Fruit fly (Drosophila melanogaster) whole organism: Measurements from ENCODE around the gene CG1662.

Experiments used
- CG8478 ChIP-seq: fragments of >200 bp; optimal IDR thresholded peaks from 2 replicates; lab custom pipeline; 2018; ENCODE audit warnings: inconsistent platforms
- Dll ChIP-seq: fragments of >200 bp; optimal IDR thresholded peaks from 2 replicates; lab custom pipeline; 2017
- EcR ChIP-seq, 2 experiments: fragments of >200 bp; optimal IDR thresholded peaks; 2 replicates each; lab custom pipeline; 2017; ENCODE audit warnings: missing biosample characterization in 2 of 2, missing genetic modification characterization in 2 of 2, missing genetic modification reagents in 2 of 2
- pan ChIP-seq: fragments of >200 bp; optimal IDR thresholded peaks from 2 replicates; lab custom pipeline; 2017
- psq ChIP-seq: fragments of >200 bp; optimal IDR thresholded peaks from 2 replicates; lab custom pipeline; 2017
- usp ChIP-seq: fragments of >200 bp; optimal IDR thresholded peaks from 2 replicates; lab custom pipeline; 2017; ENCODE audit warnings: missing biosample characterization, missing genetic modification characterization, mixed read lengths

Gene CG1662

dm6 chrX:13373239-13374153 is 13.9 kb upstream of the CG1662 start:
- TF ChIP-seq pan (lab: Kevin White, UChicago), result no peak
- TF ChIP-seq psq (lab: Kevin White, UChicago), result no peak
- no peak for TF ChIP-seq CG8478 (lab: Kevin White, UChicago)
- TF ChIP-seq EcR (GFP tag; optimal IDR thresholded peaks at IDR 0.05; lab: Kevin White, UChicago), result no peak

dm6 chrX:13374154-13374536 is 13.2 kb upstream of the CG1662 start:
- no peak for TF ChIP-seq Dll (lab: Kevin White, UChicago)

- TF ChIP-seq EcR (GFP tag; optimal IDR thresholded peaks at IDR 0.05; lab: Kevin White, UChicago), result no peak
- no peak for TF ChIP-seq usp
- no peak for TF ChIP-seq psq (lab: Kevin White, UChicago)
- no peak for TF ChIP-seq Dll (lab: Kevin White, UChicago)
- no peak for TF ChIP-seq CG8478 (lab: Kevin White, UChicago)
- no peak for TF ChIP-seq pan (lab: Kevin White, UChicago)
Measured at dm6 chrX:13374979-13375378, 12.4 kb upstream of the CG1662 start.

- no peak for TF ChIP-seq pan (lab: Kevin White, UChicago)
- no peak for TF ChIP-seq CG8478 (lab: Kevin White, UChicago)
- TF ChIP-seq usp, result no peak
- no peak for TF ChIP-seq psq (lab: Kevin White, UChicago)
- no peak for TF ChIP-seq Dll (lab: Kevin White, UChicago)
- TF ChIP-seq EcR (GFP tag; optimal IDR thresholded peaks at IDR 0.05; lab: Kevin White, UChicago), result no peak
Measured at dm6 chrX:13375489-13375997, 11.8 kb upstream of the CG1662 start.

dm6 chrX:13376520-13376919 is 10.8 kb upstream of the CG1662 start:
- TF ChIP-seq Dll (lab: Kevin White, UChicago) (no peak), psq (lab: Kevin White, UChicago) (no peak), EcR (GFP tag; optimal IDR thresholded peaks at IDR 0.05; lab: Kevin White, UChicago) (no peak), CG8478 (lab: Kevin White, UChicago) (no peak), pan (lab: Kevin White, UChicago) (no peak), usp (no peak)

- TF ChIP-seq psq (lab: Kevin White, UChicago), result no peak
- TF ChIP-seq Dll (lab: Kevin White, UChicago), result no peak
- TF ChIP-seq CG8478 (lab: Kevin White, UChicago), result no peak
- TF ChIP-seq pan (lab: Kevin White, UChicago), result no peak
Measured at dm6 chrX:13383770-13384169, 3.6 kb upstream of the CG1662 start.

- TF ChIP-seq psq (lab: Kevin White, UChicago) (no peak), Dll (lab: Kevin White, UChicago) (no peak), CG8478 (lab: Kevin White, UChicago) (no peak), usp (no peak), EcR (GFP tag; optimal IDR thresholded peaks at IDR 0.05; lab: Kevin White, UChicago) (no peak), pan (lab: Kevin White, UChicago) (no peak)
Measured at dm6 chrX:13384177-13384576, 3.2 kb upstream of the CG1662 start.

- TF ChIP-seq usp (no peak), psq (lab: Kevin White, UChicago) (no peak), Dll (lab: Kevin White, UChicago) (no peak), pan (lab: Kevin White, UChicago) (no peak), CG8478 (lab: Kevin White, UChicago) (no peak), EcR (GFP tag; optimal IDR thresholded peaks at IDR 0.05; lab: Kevin White, UChicago) (no peak)
Measured at dm6 chrX:13384583-13385342, 2.6 kb upstream of the CG1662 start, which contains the start of the genes Rbp1-like and Tim9a. Gene Rbp1-like, minus strand, starts transcription at chrX:13384877. Gene Tim9a, plus strand, starts transcription at chrX:13385210.

dm6 chrX:13386776-13387175 is 587 bp upstream of the CG1662 start:
- no peak for TF ChIP-seq pan (lab: Kevin White, UChicago)
- no peak for TF ChIP-seq usp
- TF ChIP-seq Dll (lab: Kevin White, UChicago), result no peak
- TF ChIP-seq EcR (GFP tag; optimal IDR thresholded peaks at IDR 0.05; lab: Kevin White, UChicago), result no peak
- TF ChIP-seq CG8478 (lab: Kevin White, UChicago), result no peak
- TF ChIP-seq psq (lab: Kevin White, UChicago), result no peak

- TF ChIP-seq pan (lab: Kevin White, UChicago) (no peak), Dll (lab: Kevin White, UChicago) (no peak), EcR (GFP tag; optimal IDR thresholded peaks at IDR 0.05; lab: Kevin White, UChicago) (no peak), CG8478 (lab: Kevin White, UChicago) (no peak), psq (lab: Kevin White, UChicago) (no peak), usp (no peak)
Measured at dm6 chrX:13390465-13391173, 3.3 kb downstream of the CG1662 start.
